Fruit fly (Drosophila melanogaster): ENCODE measurements around the gene CG15012.

CG15012 gene

DNA sequence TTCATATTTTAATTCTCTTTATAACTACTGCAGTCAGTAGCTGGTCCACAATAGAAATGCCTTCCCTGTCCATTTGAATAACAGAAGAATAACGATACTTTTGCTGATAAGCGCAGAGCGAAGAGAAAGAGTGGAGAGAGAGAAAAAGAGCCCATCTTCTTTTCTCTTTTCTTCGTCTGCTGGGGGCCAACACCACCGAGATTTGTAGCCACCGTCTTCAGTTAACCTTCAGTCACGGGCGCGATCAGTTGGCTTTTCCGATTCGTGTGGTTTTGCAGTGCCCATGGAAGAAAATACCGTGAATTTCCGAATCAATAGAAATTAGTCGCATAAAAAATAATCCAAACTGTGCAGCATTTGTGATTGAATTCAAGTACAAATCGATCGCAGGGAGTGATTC lies 28.5 kb downstream of the CG15012 start, which contains the start of gene CG1273:
CG1273 (plus strand) TSS at position 218 of the 400 bp plus-strand sequence.
- TF ChIP-seq Vsx2 (GFP tag; optimal IDR thresholded peaks at IDR 0.05; ENCODE audit: partially characterized antibody) (no peak), GATAd (GFP tag; optimal IDR thresholded peaks at IDR 0.05) (no peak), OdsH (GFP tag; optimal IDR thresholded peaks at IDR 0.05) (no peak), Rel (GFP tag; optimal IDR thresholded peaks at IDR 0.05) (no peak), Rel (tag; optimal IDR thresholded peaks at IDR 0.05) (no peak), sage (GFP tag; optimal IDR thresholded peaks at IDR 0.05) (no peak), fru (GFP tag; optimal IDR thresholded peaks at IDR 0.05) (no peak), Sp1 (GFP tag; optimal IDR thresholded peaks at IDR 0.05) (no peak)

DNA sequence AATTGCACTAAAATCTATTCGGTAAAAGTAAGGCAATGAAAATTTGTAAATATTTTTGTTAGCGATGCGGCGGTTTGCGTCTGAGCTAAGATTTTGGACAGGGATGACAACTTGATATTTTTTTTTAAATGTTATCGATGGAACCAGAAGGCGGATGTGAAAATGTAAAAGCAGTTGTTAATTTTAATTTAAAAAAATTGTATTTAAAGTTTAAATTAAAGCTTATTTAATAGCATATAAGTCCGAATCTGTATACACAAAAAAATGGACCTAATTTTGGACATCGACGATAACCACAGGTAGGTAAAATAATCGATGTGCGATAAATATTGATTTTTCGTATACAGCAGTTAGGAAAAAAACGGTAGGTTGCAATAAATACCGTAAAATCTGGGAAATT lies 29.7 kb downstream of the CG15012 start, which contains the start of the genes CG11586 and VhaM9.7-a:
CG11586 (minus strand) TSS at position 87 of the 400 bp plus-strand sequence.
VhaM9.7-a (plus strand) TSS at position 322 of the 400 bp plus-strand sequence.
- TF ChIP-seq CG32264 (GFP tag; optimal IDR thresholded peaks at IDR 0.05), result no peak
- TF ChIP-seq rgr (GFP tag; optimal IDR thresholded peaks at IDR 0.05), result peak; percentile 18
- peak in 1 of 2 experiments; percentile 21 for TF ChIP-seq foxo (GFP tag; optimal IDR thresholded peaks at IDR 0.05)
- TF ChIP-seq dl (GFP tag; optimal IDR thresholded peaks at IDR 0.05; ENCODE audit: insufficient read depth in 1 of 2, partially characterized antibody in 2 of 2), result no peak
- TF ChIP-seq sv (GFP tag; optimal IDR thresholded peaks at IDR 0.05), result no peak
- peak; percentile 9 for TF ChIP-seq h (GFP tag; optimal IDR thresholded peaks at IDR 0.05)
- TF ChIP-seq psq (GFP tag; optimal IDR thresholded peaks at IDR 0.05), result peak; percentile 4
- TF ChIP-seq HLH106 (tag; optimal IDR thresholded peaks at IDR 0.05), result no peak
- peak; percentile 1 for TF ChIP-seq OdsH (GFP tag; optimal IDR thresholded peaks at IDR 0.05)
- peak; percentile 4 for TF ChIP-seq Jra (GFP tag; optimal IDR thresholded peaks at IDR 0.05)

DNA sequence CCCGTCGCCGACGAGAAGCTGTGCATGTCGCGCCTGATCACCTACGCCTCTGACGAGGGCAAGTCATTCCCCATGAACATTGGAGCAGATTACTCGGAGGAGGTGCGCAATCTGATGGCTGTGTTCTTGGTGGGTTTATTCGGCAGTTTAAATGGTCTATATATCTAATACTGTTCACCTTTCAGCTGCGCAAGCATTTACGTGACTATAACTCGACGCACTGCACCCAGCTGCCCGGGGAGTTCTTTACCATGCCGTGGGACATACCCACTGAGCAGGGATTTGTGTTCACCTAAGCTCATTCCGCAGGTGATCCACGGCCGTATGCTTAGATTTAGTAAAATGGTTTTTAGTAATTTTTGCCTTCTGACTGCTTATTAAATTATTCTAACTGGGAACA lies 30.9 kb downstream of the CG15012 start:
- TF ChIP-seq dmrt93B (GFP tag; optimal IDR thresholded peaks at IDR 0.05), result no peak
- TF ChIP-seq OdsH (GFP tag; optimal IDR thresholded peaks at IDR 0.05), result no peak

DNA sequence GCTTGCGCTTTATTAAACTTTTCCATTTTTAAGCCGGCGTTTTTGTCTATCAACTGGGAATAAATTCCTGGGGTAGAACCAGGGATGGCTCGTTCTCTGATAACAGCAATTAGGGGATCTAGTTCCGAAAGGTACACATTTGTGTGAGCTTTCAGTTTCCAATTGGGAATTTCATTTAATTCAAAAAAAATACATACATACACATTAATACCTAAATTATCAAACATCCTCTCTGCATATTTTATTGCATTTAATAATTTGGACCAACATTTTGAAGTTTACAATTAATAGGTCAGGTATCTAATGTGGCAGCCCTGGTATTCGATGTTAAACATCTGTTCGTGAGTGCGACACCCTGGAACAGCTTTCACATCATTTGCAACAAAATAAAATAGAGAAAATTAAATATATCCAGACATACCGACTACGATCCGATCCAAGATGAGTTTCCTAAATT lies 32.9 kb downstream of the CG15012 start, which contains the start of the genes CG15011 and CG1309:
CG15011 (minus strand) TSS at position 51 of the 457 bp plus-strand sequence.
CG1309 (plus strand) TSS at position 329 of the 457 bp plus-strand sequence.
- TF ChIP-seq dsf (GFP tag; optimal IDR thresholded peaks at IDR 0.05; ENCODE audit: borderline replicate concordance), result peak; percentile 51
- TF ChIP-seq br (GFP tag; optimal IDR thresholded peaks at IDR 0.05), result peak; percentile 83
- TF ChIP-seq woc (GFP tag; optimal IDR thresholded peaks at IDR 0.05), result peak; percentile 94
- no peak for TF ChIP-seq dl (GFP tag; optimal IDR thresholded peaks at IDR 0.05; ENCODE audit: insufficient read depth in 1 of 2, partially characterized antibody in 2 of 2)
- TF ChIP-seq CG32264 (GFP tag; optimal IDR thresholded peaks at IDR 0.05), result peak; percentile 19
- no peak for TF ChIP-seq jim (GFP tag; optimal IDR thresholded peaks at IDR 0.05)
- no peak for TF ChIP-seq Rel (GFP tag; optimal IDR thresholded peaks at IDR 0.05)
- TF ChIP-seq Rel (tag; optimal IDR thresholded peaks at IDR 0.05), result peak; percentile 72
- no peak for TF ChIP-seq Hr78 (GFP tag; optimal IDR thresholded peaks at IDR 0.05)
- peak; percentile 82 for TF ChIP-seq OdsH (GFP tag; optimal IDR thresholded peaks at IDR 0.05)
- TF ChIP-seq tai (GFP tag; optimal IDR thresholded peaks at IDR 0.05), result no peak
- TF ChIP-seq GATAd (GFP tag; optimal IDR thresholded peaks at IDR 0.05), result peak; percentile 88
- TF ChIP-seq lola (GFP tag; optimal IDR thresholded peaks at IDR 0.05), result no peak
- no peak for TF ChIP-seq CrebA (GFP tag; optimal IDR thresholded peaks at IDR 0.05; ENCODE audit: borderline replicate concordance)
- peak; percentile 89 for TF ChIP-seq HLH106 (tag; optimal IDR thresholded peaks at IDR 0.05)
- peak; percentile 85 for TF ChIP-seq Hnf4 (GFP tag; optimal IDR thresholded peaks at IDR 0.05)
- no peak for TF ChIP-seq usp (GFP tag; optimal IDR thresholded peaks at IDR 0.05)
- no peak for TF ChIP-seq Abd-B (GFP tag; optimal IDR thresholded peaks at IDR 0.05)
- no peak for TF ChIP-seq Vsx2 (GFP tag; optimal IDR thresholded peaks at IDR 0.05; ENCODE audit: partially characterized antibody)
- peak; percentile 86 for TF ChIP-seq Sp1 (GFP tag; optimal IDR thresholded peaks at IDR 0.05)
- TF ChIP-seq ey (GFP tag; optimal IDR thresholded peaks at IDR 0.05), result peak; percentile 86
- TF ChIP-seq Dfd (GFP tag; optimal IDR thresholded peaks at IDR 0.05), result no peak
- TF ChIP-seq Dif (GFP tag; optimal IDR thresholded peaks at IDR 0.05; ENCODE audit: partially characterized antibody), result no peak
- TF ChIP-seq Jra (GFP tag; optimal IDR thresholded peaks at IDR 0.05), result peak; percentile 86
- no peak for TF ChIP-seq pan (optimal IDR thresholded peaks at IDR 0.05)
- no peak for TF ChIP-seq N (GFP tag; optimal IDR thresholded peaks at IDR 0.05)
- peak; percentile 47 for TF ChIP-seq Hr83 (GFP tag; optimal IDR thresholded peaks at IDR 0.05; ENCODE audit: poor library complexity, severe bottlenecking)
- TF ChIP-seq rgr (GFP tag; optimal IDR thresholded peaks at IDR 0.05), result peak; percentile 88
- TF ChIP-seq sage (GFP tag; optimal IDR thresholded peaks at IDR 0.05), result no peak
- peak; percentile 83 for TF ChIP-seq CG9705 (GFP tag; optimal IDR thresholded peaks at IDR 0.05)
- no peak for TF ChIP-seq Myc (optimal IDR thresholded peaks at IDR 0.05)
- TF ChIP-seq psq (GFP tag; optimal IDR thresholded peaks at IDR 0.05), result peak; percentile 72
- TF ChIP-seq Mio (GFP tag; optimal IDR thresholded peaks at IDR 0.05), result no peak
- no peak for TF ChIP-seq brk (GFP tag; optimal IDR thresholded peaks at IDR 0.05)
- TF ChIP-seq sv (GFP tag; optimal IDR thresholded peaks at IDR 0.05), result peak; percentile 74
- peak in 1 of 2 experiments; percentile 87 for TF ChIP-seq foxo (GFP tag; optimal IDR thresholded peaks at IDR 0.05)
- peak; percentile 86 for TF ChIP-seq fru (GFP tag; optimal IDR thresholded peaks at IDR 0.05)
- peak; percentile 48 for TF ChIP-seq dmrt93B (GFP tag; optimal IDR thresholded peaks at IDR 0.05)
- TF ChIP-seq h (GFP tag; optimal IDR thresholded peaks at IDR 0.05), result peak; percentile 90

Measured in whole organism, wandering third instar larva.